Fruit fly (Drosophila melanogaster): ENCODE measurements around the gene CREG.
A peak's percentile ranks its signal among the peaks of the same experiment; 100 is the strongest.

The CREG gene

DNA sequence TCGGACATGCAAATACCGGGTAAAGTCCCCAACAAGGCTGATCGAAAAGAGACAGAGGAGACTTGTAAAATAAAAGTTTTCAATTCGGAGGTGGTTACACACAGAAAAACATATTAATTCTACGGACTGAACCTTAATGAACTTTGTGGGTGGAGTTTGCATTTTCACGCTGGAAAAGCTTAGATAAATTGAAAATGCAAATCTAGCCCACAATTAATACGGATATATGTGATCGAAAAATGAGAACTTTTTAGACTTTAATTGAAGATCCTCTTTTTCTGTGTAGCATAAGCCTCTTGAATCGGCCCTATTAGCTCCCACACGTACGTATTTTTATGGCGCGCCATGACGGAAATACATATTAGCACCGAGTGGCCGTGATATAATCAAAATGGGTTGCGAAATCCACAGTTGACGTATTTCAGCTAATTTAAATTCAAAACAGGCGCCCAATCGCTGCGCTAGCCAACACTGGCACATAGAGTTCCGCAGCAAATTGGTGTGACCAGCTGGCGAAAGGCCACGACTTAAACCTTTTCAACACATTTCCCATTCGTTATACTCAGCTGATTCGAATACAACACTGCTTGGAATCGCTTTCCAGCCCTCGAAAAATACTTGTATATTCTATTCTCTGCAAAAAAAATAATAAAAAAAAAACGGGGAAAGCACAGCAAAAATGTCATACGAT, 9.0 kb downstream of the CREG start (continued):
- TF ChIP-seq CG13894 (tag; optimal IDR thresholded peaks at IDR 0.05) (peak; percentile 73), Hr51 (GFP tag; optimal IDR thresholded peaks at IDR 0.05) (peak; percentile 65 to 72), pita (GFP tag; optimal IDR thresholded peaks at IDR 0.05) (no peak), az2 (GFP tag; optimal IDR thresholded peaks at IDR 0.05) (peak; percentile 20), CG7556 (GFP tag; optimal IDR thresholded peaks at IDR 0.05) (peak; percentile 37), CoRest (tag; optimal IDR thresholded peaks at IDR 0.05) (peak; percentile 69), CG18764 (GFP tag; optimal IDR thresholded peaks at IDR 0.05) (peak; percentile 4), slbo (GFP tag; IDR thresholded peaks at IDR 0.05) (peak; percentile 58), exex (tag; optimal IDR thresholded peaks at IDR 0.05) (no peak), vvl (GFP tag; IDR thresholded peaks at IDR 0.05) (peak; percentile 91), CG10959 (GFP tag; IDR thresholded peaks at IDR 0.05) (no peak), CG9609 (GFP tag; optimal IDR thresholded peaks at IDR 0.05) (peak; percentile 74), chm (GFP tag; IDR thresholded peaks at IDR 0.05) (no peak; the same call in 1 of the 2 replicates), CG3847 (GFP tag; IDR thresholded peaks at IDR 0.05) (peak; percentile 72), bbx (GFP tag; IDR thresholded peaks at IDR 0.05; ENCODE audit: partially characterized antibody) (peak; percentile 29; the same call in 1 of the 2 replicates), CG6689 (GFP tag; IDR thresholded peaks at IDR 0.05) (peak; percentile 56; the same call in 1 of the 2 replicates), CG10147 (GFP tag; optimal IDR thresholded peaks at IDR 0.05) (no peak), Dll (GFP tag; IDR thresholded peaks at IDR 0.05; ENCODE audit: partially characterized antibody) (0 out of 4 replicates have a peak, but pooled peaks have one; percentile 37), unpg (GFP tag; optimal IDR thresholded peaks at IDR 0.05) (peak; percentile 7), CG17612 (GFP tag; IDR thresholded peaks at IDR 0.05) (no peak; the same call in 1 of the 2 replicates), bcd (GFP tag; optimal IDR thresholded peaks at IDR 0.05) (peak; percentile 50), CG31388 (GFP tag; optimal IDR thresholded peaks at IDR 0.05) (no peak), Nf-YA (GFP tag; IDR thresholded peaks at IDR 0.05) (no peak; the same call in 1 of the 2 replicates), CG16813 (GFP tag; IDR thresholded peaks at IDR 0.05; ENCODE audit: partially characterized antibody) (peak; percentile 8; the same call in 1 of the 3 replicates), CG12659 (GFP tag; optimal IDR thresholded peaks at IDR 0.05) (peak; percentile 81), Lim3 (GFP tag; IDR thresholded peaks at IDR 0.05) (no peak), sim (GFP tag; IDR thresholded peaks at IDR 0.05) (no peak), CG11504 (tag; optimal IDR thresholded peaks at IDR 0.05) (peak; percentile 71), tap (tag; optimal IDR thresholded peaks at IDR 0.05) (no peak), HmgD (GFP tag; optimal IDR thresholded peaks at IDR 0.05) (peak; percentile 37), Side (GFP tag; optimal IDR thresholded peaks at IDR 0.05) (peak; percentile 65), odd (GFP tag; optimal IDR thresholded peaks at IDR 0.05) (peak; percentile 56), gro (GFP tag; optimal IDR thresholded peaks at IDR 0.05) (peak; percentile 53), CG1233 (GFP tag; optimal IDR thresholded peaks at IDR 0.05) (peak; percentile 9), Nf-YC (tag; optimal IDR thresholded peaks at IDR 0.05) (peak; percentile 24), CG1602 (GFP tag; optimal IDR thresholded peaks at IDR 0.05) (no peak), CG14860 (GFP tag; IDR thresholded peaks at IDR 0.05; ENCODE audit: partially characterized antibody) (no peak), CG5953 (GFP tag; IDR thresholded peaks at IDR 0.05) (no peak), CG14014 (GFP tag; IDR thresholded peaks at IDR 0.05) (peak; percentile 66), dpn (GFP tag; optimal IDR thresholded peaks at IDR 0.05) (peak; percentile 58 to 77), Lpt (GFP tag; optimal IDR thresholded peaks at IDR 0.05) (no peak), HLHmδ (GFP tag; optimal IDR thresholded peaks at IDR 0.05) (peak; percentile 31), CG2875 (GFP tag; optimal IDR thresholded peaks at IDR 0.05) (peak; percentile 34), prd (optimal IDR thresholded peaks at IDR 0.05) (no peak), prd (GFP tag; IDR thresholded peaks at IDR 0.05) (0 out of 3 replicates have a peak, but pooled peaks have one; percentile 51), H15 (GFP tag; IDR thresholded peaks at IDR 0.05) (peak; percentile 43; the same call in 1 of the 3 replicates), nmo (GFP tag; optimal IDR thresholded peaks at IDR 0.05) (peak; percentile 35), sqz (GFP tag; optimal IDR thresholded peaks at IDR 0.05) (peak; percentile 93), CG17385 (GFP tag; optimal IDR thresholded peaks at IDR 0.05) (peak; percentile 3)
